Fruit fly (Drosophila melanogaster): ENCODE results near the gene CG5439.

The CG5439 gene

DNA sequence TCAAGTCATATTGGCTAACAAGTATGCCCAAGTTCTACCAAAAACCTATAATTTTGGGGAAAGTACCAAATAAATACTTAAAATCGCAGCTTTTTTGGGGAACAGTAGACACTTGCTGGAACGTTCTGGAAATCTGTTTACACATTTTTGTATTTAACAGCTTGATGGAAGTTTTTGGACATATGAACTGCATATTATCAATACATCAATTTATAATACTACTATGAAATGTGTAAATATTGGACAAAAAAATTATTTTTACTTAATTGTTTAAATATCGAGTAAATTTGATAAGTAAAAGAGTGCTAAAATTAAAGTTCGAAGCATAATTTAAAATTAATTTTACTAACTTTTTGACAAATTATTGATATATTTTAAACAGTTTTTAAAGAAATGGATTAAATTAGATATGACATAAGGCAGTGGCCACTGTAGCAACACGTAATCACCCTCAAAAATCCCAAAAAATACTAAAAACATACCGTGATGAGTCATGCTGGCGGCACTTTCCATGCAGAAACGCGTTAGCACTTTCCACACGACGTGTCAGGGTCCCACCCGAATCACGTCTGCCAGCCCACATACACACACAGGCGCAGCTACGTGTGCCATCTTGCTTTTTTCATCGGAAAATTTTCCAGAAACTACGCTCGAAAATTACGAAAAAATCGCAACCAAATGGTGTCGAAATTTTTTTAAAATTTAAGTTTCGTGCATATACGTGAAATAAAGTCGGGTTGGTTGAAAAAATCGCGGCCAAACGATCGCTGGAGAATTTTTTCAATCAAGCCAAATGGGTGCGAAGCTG, 11.8 kb upstream of the CG5439 start, which contains the start of gene Sirt1 (continued):
- peak; percentile 89 for TF ChIP-seq Ptx1 (GFP tag; IDR thresholded peaks at IDR 0.05)
- TF ChIP-seq CG42726 (GFP tag; IDR thresholded peaks at IDR 0.05; ENCODE audit: partially characterized antibody) = no peak
- TF ChIP-seq CG17912 (GFP tag; optimal IDR thresholded peaks at IDR 0.05) = no peak
- TF ChIP-seq CG8765 (GFP tag; IDR thresholded peaks at IDR 0.05) = peak; percentile 49; the same call in 1 of the 2 replicates
- TF ChIP-seq Doc3 (GFP tag; IDR thresholded peaks at IDR 0.05; ENCODE audit: partially characterized antibody) = no peak
- peak; percentile 67 for TF ChIP-seq CG6654 (GFP tag; optimal IDR thresholded peaks at IDR 0.05)
- no peak for TF ChIP-seq CG4707 (GFP tag; optimal IDR thresholded peaks at IDR 0.05)
- TF ChIP-seq chm (GFP tag; IDR thresholded peaks at IDR 0.05) = peak; percentile 22; the same call in 1 of the 2 replicates
- peak in 1 of 2 experiments; percentile 67 for TF ChIP-seq Eip74EF (GFP tag; optimal IDR thresholded peaks at IDR 0.05)
- TF ChIP-seq CG1603 (tag; optimal IDR thresholded peaks at IDR 0.05) = no peak
- peak; percentile 19 for TF ChIP-seq NK7.1 (GFP tag; optimal IDR thresholded peaks at IDR 0.05)
- TF ChIP-seq ara (GFP tag; IDR thresholded peaks at IDR 0.05) = peak; percentile 54; the same call in 1 of the 2 replicates
- peak; percentile 99 for TF ChIP-seq MESR4 (GFP tag; optimal IDR thresholded peaks at IDR 0.05)
- peak; percentile 90 for TF ChIP-seq lmd (GFP tag; IDR thresholded peaks at IDR 0.05)
- no peak for TF ChIP-seq ab (GFP tag; optimal IDR thresholded peaks at IDR 0.05)
- peak; percentile 73 for TF ChIP-seq Elba2 (GFP tag; optimal IDR thresholded peaks at IDR 0.05)
- peak; percentile 66 for TF ChIP-seq vvl (GFP tag; IDR thresholded peaks at IDR 0.05)
- peak; percentile 43 for TF ChIP-seq CG6254 (GFP tag; optimal IDR thresholded peaks at IDR 0.05)
- peak; percentile 41 for TF ChIP-seq CG4282 (GFP tag; optimal IDR thresholded peaks at IDR 0.05)
- peak; percentile 95 for TF ChIP-seq gem (tag; optimal IDR thresholded peaks at IDR 0.05)
- TF ChIP-seq CG32532 (GFP tag; IDR thresholded peaks at IDR 0.05) = peak; percentile 84
- TF ChIP-seq zen (tag; optimal IDR thresholded peaks at IDR 0.05) = peak; percentile 81
- TF ChIP-seq Blimp-1 (GFP tag; optimal IDR thresholded peaks at IDR 0.05) = no peak
- TF ChIP-seq odd (GFP tag; optimal IDR thresholded peaks at IDR 0.05) = peak; percentile 80
- TF ChIP-seq CG13296 (GFP tag; optimal IDR thresholded peaks at IDR 0.05) = peak; percentile 80
- peak; percentile 30 for TF ChIP-seq B-H2 (GFP tag; optimal IDR thresholded peaks at IDR 0.05)
- peak; percentile 85 for TF ChIP-seq gsb-n (tag; optimal IDR thresholded peaks at IDR 0.05)
- peak; percentile 94 for TF ChIP-seq CG18262 (tag; optimal IDR thresholded peaks at IDR 0.05)
- peak; percentile 88 for TF ChIP-seq CG9215 (GFP tag; IDR thresholded peaks at IDR 0.05)
- TF ChIP-seq B-H1 (GFP tag; IDR thresholded peaks at IDR 0.05) = peak; percentile 65
- TF ChIP-seq CG30403 (GFP tag; optimal IDR thresholded peaks at IDR 0.05) = peak; percentile 96
- no peak for TF ChIP-seq HLH4C (GFP tag; IDR thresholded peaks at IDR 0.05; ENCODE audit: partially characterized antibody)
- TF ChIP-seq bab2 (GFP tag; optimal IDR thresholded peaks at IDR 0.05) = peak; percentile 68
- peak; percentile 75 for TF ChIP-seq wor (GFP tag; IDR thresholded peaks at IDR 0.05)
- TF ChIP-seq Lhr (GFP tag; optimal IDR thresholded peaks at IDR 0.05) = peak; percentile 56
- TF ChIP-seq unc-4 (GFP tag; IDR thresholded peaks at IDR 0.05; ENCODE audit: partially characterized antibody) = no peak
- TF ChIP-seq CG6791 (GFP tag; IDR thresholded peaks at IDR 0.05; ENCODE audit: partially characterized antibody) = 0 out of 3 replicates have a peak, but pooled peaks have one; percentile 26
- TF ChIP-seq CG5953 (GFP tag; IDR thresholded peaks at IDR 0.05) = peak; percentile 29; the same call in 1 of the 2 replicates
- no peak for TF ChIP-seq Hr39 (optimal IDR thresholded peaks at IDR 0.05)
- TF ChIP-seq CkIIα-i1 (GFP tag; IDR thresholded peaks at IDR 0.05) = no peak
- no peak for TF ChIP-seq CG14860 (GFP tag; IDR thresholded peaks at IDR 0.05; ENCODE audit: partially characterized antibody)
- peak; percentile 84; the same call in 1 of the 2 replicates for TF ChIP-seq klu (GFP tag; IDR thresholded peaks at IDR 0.05)
- TF ChIP-seq lilli (GFP tag; optimal IDR thresholded peaks at IDR 0.05) = peak; percentile 76
- peak; percentile 75 for TF ChIP-seq Atf6 (GFP tag; IDR thresholded peaks at IDR 0.05)
- TF ChIP-seq CG3838 (GFP tag; optimal IDR thresholded peaks at IDR 0.05) = no peak
- TF ChIP-seq tgo (GFP tag; IDR thresholded peaks at IDR 0.05) = peak; percentile 84
- no peak for TF ChIP-seq GATAe (GFP tag; conservative IDR thresholded peaks at IDR 0.05)
- TF ChIP-seq seq (GFP tag; IDR thresholded peaks at IDR 0.05) = peak; percentile 72; the same call in 1 of the 2 replicates
- TF ChIP-seq pho (GFP tag; optimal IDR thresholded peaks at IDR 0.05) = peak; percentile 52
